Worm (Caenorhabditis elegans) whole organism, midembryonic: ENCODE results near the gene mrps-17.

ENCODE experiments used
- T22C8.4 ChIP-seq: fragments of 200-800 bp; sonication (Bioruptor generic); IDR thresholded peaks from 2 replicates; pipeline ENCODE4 v1.3.6; 2022; ENCODE audit warnings: missing genetic modification characterization, missing compliant biosample characterization
- cog-1 ChIP-seq: sonication (generic microtip); optimal IDR thresholded peaks from 2 replicates; lab custom pipeline; 2016; ENCODE audit warnings: missing genetic modification characterization, missing compliant biosample characterization
- flt-1 ChIP-seq: fragments of 200-800 bp; sonication (Bioruptor generic); IDR thresholded peaks from 2 replicates; pipeline ENCODE4 v1.3.6; 2022; ENCODE audit warnings: missing genetic modification characterization, missing compliant biosample characterization
- klf-2 ChIP-seq: fragments of 200-800 bp; sonication (Bioruptor generic); conservative IDR thresholded peaks from 2 replicates; pipeline ENCODE4 v1.3.6; 2022; ENCODE audit warnings: missing genetic modification reagents, missing genetic modification characterization, missing compliant biosample characterization
- med-1 ChIP-seq: sonication (generic microtip); optimal IDR thresholded peaks from 2 replicates; lab custom pipeline; 2017; ENCODE audit warnings: missing genetic modification characterization, mild to moderate bottlenecking, missing compliant biosample characterization, antibody characterized with exemption, missing genetic modification reagents; ENCODE audit not compliant: insufficient read depth
- ref-1 ChIP-seq: fragments of 200-800 bp; sonication (Bioruptor generic); conservative IDR thresholded peaks from 2 replicates; pipeline ENCODE4 v1.3.6; 2022; ENCODE audit warnings: missing genetic modification reagents, missing genetic modification characterization, missing compliant biosample characterization
- tab-1 ChIP-seq: fragments of 200-800 bp; sonication (Bioruptor generic); IDR thresholded peaks from 2 replicates; pipeline ENCODE4 v1.3.6; 2022; ENCODE audit warnings: missing genetic modification characterization, missing compliant biosample characterization
- ztf-23 ChIP-seq: fragments of 200-800 bp; sonication (Bioruptor generic); IDR thresholded peaks from 2 replicates; pipeline ENCODE4 v1.3.6; 2022; ENCODE audit warnings: missing genetic modification reagents, missing genetic modification characterization, missing compliant biosample characterization
- ztf-29 ChIP-seq: fragments of 200-800 bp; sonication (Bioruptor generic); IDR thresholded peaks from 2 replicates; pipeline ENCODE4 v1.3.6; 2022; ENCODE audit warnings: missing genetic modification reagents, missing genetic modification characterization, missing compliant biosample characterization

DNA sequence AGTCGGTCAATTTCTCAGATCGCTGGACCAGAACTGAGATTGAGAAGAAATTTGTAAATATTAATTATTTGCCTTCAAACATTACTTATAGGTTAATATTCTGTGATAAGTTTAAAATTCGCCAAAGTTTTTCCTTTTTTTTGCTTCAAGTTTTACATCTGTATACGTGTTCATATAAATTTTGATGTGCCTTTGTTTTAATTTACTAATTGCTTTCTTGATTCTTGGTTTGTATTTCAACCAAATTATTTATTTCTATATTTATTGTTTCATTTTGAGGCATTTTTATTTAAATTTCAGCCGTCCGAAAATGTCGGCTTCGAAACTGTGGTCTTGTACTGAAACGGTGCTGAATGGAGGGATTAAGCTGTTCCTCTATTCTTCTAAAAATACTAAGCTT is 4.7 kb upstream of the mrps-17 start, which contains the start of gene C05D11.1:
- no peak for TF ChIP-seq cog-1
- no peak for TF ChIP-seq flt-1
- TF ChIP-seq med-1, result no peak
- no peak for TF ChIP-seq klf-2 (GFP tag; lab: Robert Waterston, UW)
- TF ChIP-seq T22C8.4 (GFP tag; lab: Robert Waterston, UW), result no peak
- no peak for TF ChIP-seq ztf-29 (GFP tag; lab: Robert Waterston, UW)
- TF ChIP-seq ref-1 (GFP tag; lab: Robert Waterston, UW), result no peak
- TF ChIP-seq tab-1 (GFP tag; lab: Robert Waterston, UW), result no peak
- no peak for TF ChIP-seq ztf-23 (GFP tag; lab: Robert Waterston, UW)
